Worm (Caenorhabditis elegans) whole organism, early embryonic: ENCODE data around the gene D1054.1.
A peak's percentile ranks its signal among the peaks of the same experiment; 100 is the strongest.

Source experiments
- F13C5.2 ChIP-seq: sonication (generic microtip); optimal IDR thresholded peaks from 2 replicates; lab custom pipeline; 2017; ENCODE audit warnings: mild to moderate bottlenecking, missing genetic modification characterization, inconsistent platforms, missing compliant biosample characterization
- ceh-13 ChIP-seq: fragments of 200-800 bp; sonication (Bioruptor generic); optimal IDR thresholded peaks from 2 replicates; lab custom pipeline; 2018; ENCODE audit warnings: mild to moderate bottlenecking, missing genetic modification characterization, missing compliant biosample characterization
- ets-7 ChIP-seq: sonication (generic microtip); optimal IDR thresholded peaks from 2 replicates; lab custom pipeline; 2016; ENCODE audit warnings: missing genotype, missing genetic modification characterization, missing compliant biosample characterization
- flt-1 ChIP-seq: fragments of 200-800 bp; sonication (Bioruptor generic); IDR thresholded peaks from 2 replicates; pipeline ENCODE4 v1.3.6; 2022; ENCODE audit warnings: missing genetic modification characterization, missing compliant biosample characterization
- hmbx-1 ChIP-seq: sonication (generic microtip); optimal IDR thresholded peaks from 2 replicates; lab custom pipeline; 2016; ENCODE audit warnings: mild to moderate bottlenecking, missing genetic modification characterization, missing compliant biosample characterization
- hmg-4 ChIP-seq: fragments of 200-800 bp; sonication (Bioruptor generic); optimal IDR thresholded peaks from 2 replicates; lab custom pipeline; 2018; ENCODE audit warnings: mild to moderate bottlenecking, missing genetic modification characterization, missing compliant biosample characterization
- scrt-1 ChIP-seq: fragments of 200-800 bp; sonication (Bioruptor generic); IDR thresholded peaks from 2 replicates; pipeline ENCODE4 v1.3.6; 2022; ENCODE audit warnings: missing genetic modification characterization, missing compliant biosample characterization
- sea-1 ChIP-seq: fragments of 200-800 bp; sonication (Bioruptor generic); conservative IDR thresholded peaks from 2 replicates; pipeline ENCODE4 v1.3.6; 2022; ENCODE audit warnings: missing genetic modification characterization, missing compliant biosample characterization
- tbx-11 ChIP-seq: fragments of 200-800 bp; sonication (Bioruptor generic); IDR thresholded peaks from 2 replicates; pipeline ENCODE4 v1.3.6; 2022; ENCODE audit warnings: missing genetic modification characterization, missing compliant biosample characterization
- tbx-37 ChIP-seq: fragments of 200-800 bp; sonication (Bioruptor generic); conservative IDR thresholded peaks from 2 replicates; pipeline ENCODE4 v1.3.6; 2022; ENCODE audit warnings: missing genetic modification reagents, missing genetic modification characterization, missing compliant biosample characterization
- tra-4 ChIP-seq: sonication (generic microtip); optimal IDR thresholded peaks from 2 replicates; lab custom pipeline; 2017; ENCODE audit warnings: missing genetic modification characterization, missing compliant biosample characterization

D1054.1 gene

ce11 chrV:10720876-10721275, 49.1 kb downstream of the D1054.1 start:
- TF ChIP-seq F13C5.2 (tag; lab: Kevin White, UChicago) (no peak), tra-4 (tag; lab: Kevin White, UChicago) (no peak), ets-7 (tag; lab: Kevin White, UChicago) (no peak), flt-1 (no peak)

- no peak for TF ChIP-seq tbx-11 (GFP tag; lab: Robert Waterston, UW)
- no peak for TF ChIP-seq ceh-13 (GFP tag; lab: Kevin White, UChicago)
Measured at ce11 chrV:10720303-10720847, 49.6 kb downstream of the D1054.1 start.

- TF ChIP-seq hmbx-1: no peak
- TF ChIP-seq sea-1: 0 out of 2 replicates have a peak, but pooled peaks have one; percentile 13
Measured at ce11 chrV:10719833-10720170, 50.2 kb downstream of the D1054.1 start.

- TF ChIP-seq hmbx-1: no peak
- no peak for TF ChIP-seq scrt-1
- TF ChIP-seq flt-1: no peak
- TF ChIP-seq hmg-4 (GFP tag; lab: Kevin White, UChicago): no peak
- TF ChIP-seq sea-1: no peak
- no peak for TF ChIP-seq tra-4 (tag; lab: Kevin White, UChicago)
- no peak for TF ChIP-seq tbx-37 (GFP tag; lab: Robert Waterston, UW)
Measured at ce11 chrV:10719019-10719832, 50.8 kb downstream of the D1054.1 start.
